Worm (Caenorhabditis elegans): ENCODE data around the gene srx-51.

ce11 chrV:15327745-15328447 is 46.2 kb downstream of the srx-51 start, which contains the start of gene ZK1037.6:
- TF ChIP-seq nhr-28 (tag; optimal IDR thresholded peaks at IDR 0.05): no peak
- peak; percentile 75 for TF ChIP-seq elt-2 (tag; optimal IDR thresholded peaks at IDR 0.05)
- TF ChIP-seq nhr-25 (tag; optimal IDR thresholded peaks at IDR 0.05): no peak
- no peak for TF ChIP-seq nhr-77 (tag; optimal IDR thresholded peaks at IDR 0.05)
- no peak for TF ChIP-seq unc-62 (GFP tag; optimal IDR thresholded peaks at IDR 0.05)
- no peak for TF ChIP-seq ama-1 (optimal IDR thresholded peaks at IDR 0.05)
- no peak for TF ChIP-seq skn-1 (tag; optimal IDR thresholded peaks at IDR 0.05)
- TF ChIP-seq ZK546.5 (tag; optimal IDR thresholded peaks at IDR 0.05): no peak
- no peak for TF ChIP-seq ceh-9 (tag; optimal IDR thresholded peaks at IDR 0.05)
- TF ChIP-seq daf-12 (tag; optimal IDR thresholded peaks at IDR 0.05): no peak
- no peak for TF ChIP-seq lin-15B (tag; optimal IDR thresholded peaks at IDR 0.05)
- no peak for TF ChIP-seq zag-1 (tag; optimal IDR thresholded peaks at IDR 0.05)
- TF ChIP-seq jun-1 (tag; optimal IDR thresholded peaks at IDR 0.05): peak; percentile 30
- TF ChIP-seq pqm-1 (tag; optimal IDR thresholded peaks at IDR 0.05): no peak
